Fruit fly (Drosophila melanogaster): Measurements from ENCODE around the gene Cpr78Cc.

Gene Cpr78Cc

dm6 chr3L:21304400-21304799, 4.0 kb downstream of the Cpr78Cc start, which contains the start of the genes CG11309 and CG7632 (continued):
- TF ChIP-seq fd3F (GFP tag; optimal IDR thresholded peaks at IDR 0.05) (peak; percentile 98), GATAe (GFP tag; conservative IDR thresholded peaks at IDR 0.05) (peak; percentile 83), cad (GFP tag; optimal IDR thresholded peaks at IDR 0.05) (no peak), CG13894 (tag; optimal IDR thresholded peaks at IDR 0.05) (peak; percentile 99), dysf (GFP tag; IDR thresholded peaks at IDR 0.05) (peak; percentile 98), ind (GFP tag; optimal IDR thresholded peaks at IDR 0.05) (peak; percentile 98), shn (GFP tag; optimal IDR thresholded peaks at IDR 0.05) (peak; percentile 95), CG17385 (GFP tag; optimal IDR thresholded peaks at IDR 0.05) (peak; percentile 99), Ssrp (tag; optimal IDR thresholded peaks at IDR 0.05) (peak; percentile 99), z (GFP tag; IDR thresholded peaks at IDR 0.05) (peak; percentile 82; the same call in 2 of the 3 replicates), H2.0 (GFP tag; IDR thresholded peaks at IDR 0.05) (peak; percentile 97), dmrt11E (tag; optimal IDR thresholded peaks at IDR 0.05) (peak; percentile 100), Mad (GFP tag; optimal IDR thresholded peaks at IDR 0.05) (peak; percentile 98), NC2α (GFP tag; optimal IDR thresholded peaks at IDR 0.05) (peak; percentile 98), zen (tag; optimal IDR thresholded peaks at IDR 0.05) (peak; percentile 100), bab2 (GFP tag; optimal IDR thresholded peaks at IDR 0.05) (peak; percentile 98), ab (GFP tag; optimal IDR thresholded peaks at IDR 0.05) (peak; percentile 90), CG11247 (GFP tag; IDR thresholded peaks at IDR 0.05) (peak; percentile 97), CG4854 (GFP tag; optimal IDR thresholded peaks at IDR 0.05) (peak; percentile 99), sd (tag; optimal IDR thresholded peaks at IDR 0.05) (peak; percentile 96), pho (GFP tag; optimal IDR thresholded peaks at IDR 0.05) (peak; percentile 98), D19B (GFP tag; optimal IDR thresholded peaks at IDR 0.05) (peak; percentile 95), lilli (GFP tag; optimal IDR thresholded peaks at IDR 0.05) (peak; percentile 99), Fer1 (GFP tag; optimal IDR thresholded peaks at IDR 0.05) (peak; percentile 100), CG11085 (GFP tag; IDR thresholded peaks at IDR 0.05) (peak; percentile 89), kay (GFP tag; optimal IDR thresholded peaks at IDR 0.05) (peak; percentile 97), CG11696 (GFP tag; IDR thresholded peaks at IDR 0.05) (peak; percentile 95), CG3065 (GFP tag; optimal IDR thresholded peaks at IDR 0.05) (peak; percentile 97), tup (GFP tag; optimal IDR thresholded peaks at IDR 0.05) (peak; percentile 98), CG7372 (GFP tag; IDR thresholded peaks at IDR 0.05) (peak; percentile 97), CG10209 (GFP tag; optimal IDR thresholded peaks at IDR 0.05) (peak; percentile 99), lola (GFP tag; optimal IDR thresholded peaks at IDR 0.05) (peak in 1 of 3 experiments; percentile 100), CG32767 (GFP tag; IDR thresholded peaks at IDR 0.05) (peak; percentile 98), BEAF-32 (GFP tag; optimal IDR thresholded peaks at IDR 0.05) (peak; percentile 41), CG34224 (GFP tag; IDR thresholded peaks at IDR 0.05; ENCODE audit: partially characterized antibody) (no peak; the same call in 2 of the 3 replicates), zf30C (GFP tag; optimal IDR thresholded peaks at IDR 0.05) (peak; percentile 79), jumu (GFP tag; optimal IDR thresholded peaks at IDR 0.05) (peak; percentile 97), Max (GFP tag; optimal IDR thresholded peaks at IDR 0.05) (peak; percentile 99), slou (GFP tag; optimal IDR thresholded peaks at IDR 0.05) (peak; percentile 96), CG6765 (GFP tag; optimal IDR thresholded peaks at IDR 0.05) (peak; percentile 99), ranshi (GFP tag; IDR thresholded peaks at IDR 0.05) (peak; percentile 98), CG8924 (tag; optimal IDR thresholded peaks at IDR 0.05) (peak; percentile 100), HHEX (GFP tag; optimal IDR thresholded peaks at IDR 0.05) (peak; percentile 99), CG17802 (tag; optimal IDR thresholded peaks at IDR 0.05) (peak; percentile 93), H15 (GFP tag; IDR thresholded peaks at IDR 0.05) (peak; percentile 96), CG7745 (tag; optimal IDR thresholded peaks at IDR 0.05) (peak; percentile 97), CG14014 (GFP tag; IDR thresholded peaks at IDR 0.05) (peak; percentile 98), nom (GFP tag; optimal IDR thresholded peaks at IDR 0.05) (peak; percentile 99), tll (GFP tag; optimal IDR thresholded peaks at IDR 0.05) (peak in 1 of 2 experiments; percentile 86), Dp (GFP tag; optimal IDR thresholded peaks at IDR 0.05) (peak; percentile 59)
